Worm (Caenorhabditis elegans): ENCODE data around the gene arl-1.

The arl-1 gene

DNA sequence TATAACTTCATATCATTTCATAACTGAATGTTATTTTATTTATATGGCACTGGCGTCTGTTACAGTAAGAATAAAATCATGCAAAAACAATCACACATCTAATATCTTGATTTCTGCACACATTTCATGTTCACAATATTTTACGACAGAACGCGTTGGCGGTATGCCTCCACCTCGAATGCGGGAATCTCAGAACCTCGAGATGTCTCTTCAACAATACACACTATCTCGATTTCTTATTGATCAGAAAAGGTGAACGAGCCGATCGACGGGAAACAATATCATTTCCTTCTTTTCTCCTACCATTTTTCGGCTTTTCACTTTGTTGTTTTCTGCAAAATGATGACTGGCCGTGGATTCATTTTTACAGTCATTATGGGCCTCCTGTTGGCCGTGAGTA is 25.9 kb downstream of the arl-1 start, which contains the start of gene F28C6.10:
Gene F28C6.10, plus strand, starts transcription at position 301 of the 400 bp plus-strand sequence.
- TF ChIP-seq sem-4 (tag; optimal IDR thresholded peaks at IDR 0.05) (no peak), nhr-21 (tag; optimal IDR thresholded peaks at IDR 0.05) (no peak), nhr-25 (tag; optimal IDR thresholded peaks at IDR 0.05) (no peak), elt-3 (tag; optimal IDR thresholded peaks at IDR 0.05) (no peak), elt-1 (tag; optimal IDR thresholded peaks at IDR 0.05) (no peak), skn-1 (tag; optimal IDR thresholded peaks at IDR 0.05) (no peak), unc-55 (GFP tag; optimal IDR thresholded peaks at IDR 0.05) (no peak), nhr-10 (tag; optimal IDR thresholded peaks at IDR 0.05) (no peak), ztf-4 (tag; optimal IDR thresholded peaks at IDR 0.05) (no peak), nhr-129 (tag; optimal IDR thresholded peaks at IDR 0.05) (no peak), zag-1 (tag; optimal IDR thresholded peaks at IDR 0.05) (no peak), nhr-6 (tag; optimal IDR thresholded peaks at IDR 0.05) (no peak), blmp-1 (tag; optimal IDR thresholded peaks at IDR 0.05; ENCODE audit: insufficient read depth) (no peak), C34F6.9 (tag; optimal IDR thresholded peaks at IDR 0.05) (no peak), ama-1 (optimal IDR thresholded peaks at IDR 0.05) (no peak), lin-39 (tag; optimal IDR thresholded peaks at IDR 0.05) (no peak)

DNA sequence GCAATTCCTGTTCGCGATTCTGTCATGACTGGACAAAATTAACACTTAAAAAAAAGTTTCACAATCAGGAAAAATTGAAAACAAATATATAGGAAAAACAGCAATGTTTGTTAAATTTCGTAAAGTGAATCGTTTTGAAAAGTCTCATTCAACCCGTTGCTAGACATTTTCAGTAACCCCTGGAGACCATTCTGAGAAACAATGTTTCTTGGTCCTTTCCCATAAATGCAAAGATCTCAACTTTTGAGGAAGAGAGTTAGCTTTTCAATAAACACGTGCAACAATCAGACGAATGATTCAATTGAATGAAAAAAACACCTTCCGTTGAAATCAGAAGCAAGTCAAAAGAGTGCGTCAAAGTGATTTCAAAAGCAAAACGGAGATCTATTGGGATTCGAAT is 28.3 kb downstream of the arl-1 start, which contains the start of gene F28C6.9:
Gene F28C6.9, minus strand, starts transcription at position 101 of the 400 bp plus-strand sequence.
- TF ChIP-seq sem-4 (tag; optimal IDR thresholded peaks at IDR 0.05) (no peak), egl-27 (tag; optimal IDR thresholded peaks at IDR 0.05) (no peak), elt-3 (tag; optimal IDR thresholded peaks at IDR 0.05) (no peak), unc-62 (GFP tag; optimal IDR thresholded peaks at IDR 0.05) (no peak), snpc-4 (tag; optimal IDR thresholded peaks at IDR 0.05) (no peak), nhr-10 (tag; optimal IDR thresholded peaks at IDR 0.05) (no peak), nhr-77 (tag; optimal IDR thresholded peaks at IDR 0.05) (no peak), Y55F3AM.14 (GFP tag; optimal IDR thresholded peaks at IDR 0.05) (no peak), lin-11 (tag; optimal IDR thresholded peaks at IDR 0.05) (no peak), ztf-11 (tag; optimal IDR thresholded peaks at IDR 0.05) (no peak), zag-1 (tag; optimal IDR thresholded peaks at IDR 0.05) (no peak), nhr-6 (tag; optimal IDR thresholded peaks at IDR 0.05) (no peak), mbf-1 (tag; optimal IDR thresholded peaks at IDR 0.05) (no peak), peb-1 (tag; optimal IDR thresholded peaks at IDR 0.05) (no peak), crh-2 (tag; optimal IDR thresholded peaks at IDR 0.05) (no peak)

ce11 chrII:8610585-8610984 is 28.8 kb downstream of the arl-1 start:
- TF ChIP-seq nhr-25 (tag; optimal IDR thresholded peaks at IDR 0.05) (no peak), unc-55 (GFP tag; optimal IDR thresholded peaks at IDR 0.05) (no peak), crh-2 (tag; optimal IDR thresholded peaks at IDR 0.05) (no peak), ztf-4 (tag; optimal IDR thresholded peaks at IDR 0.05) (no peak), nhr-12 (tag; optimal IDR thresholded peaks at IDR 0.05) (no peak), nhr-6 (tag; optimal IDR thresholded peaks at IDR 0.05) (no peak), ZK546.5 (tag; optimal IDR thresholded peaks at IDR 0.05) (no peak), peb-1 (tag; optimal IDR thresholded peaks at IDR 0.05) (no peak), lin-39 (tag; optimal IDR thresholded peaks at IDR 0.05) (no peak), aly-2 (tag; optimal IDR thresholded peaks at IDR 0.05) (no peak), lin-13 (GFP tag; optimal IDR thresholded peaks at IDR 0.05) (no peak), Y55F3AM.14 (GFP tag; optimal IDR thresholded peaks at IDR 0.05) (no peak), mbf-1 (tag; optimal IDR thresholded peaks at IDR 0.05) (no peak), lin-11 (tag; optimal IDR thresholded peaks at IDR 0.05) (no peak), egl-27 (tag; optimal IDR thresholded peaks at IDR 0.05) (no peak), ztf-1 (GFP tag; conservative IDR thresholded peaks at IDR 0.05) (no peak), elt-1 (tag; optimal IDR thresholded peaks at IDR 0.05) (no peak), gmeb-1 (tag; optimal IDR thresholded peaks at IDR 0.05) (no peak), snpc-4 (tag; optimal IDR thresholded peaks at IDR 0.05) (no peak)

- no peak for TF ChIP-seq ztf-4 (tag; optimal IDR thresholded peaks at IDR 0.05)
- TF ChIP-seq crh-2 (tag; optimal IDR thresholded peaks at IDR 0.05): no peak
- TF ChIP-seq snpc-4 (tag; optimal IDR thresholded peaks at IDR 0.05): no peak
- TF ChIP-seq peb-1 (tag; optimal IDR thresholded peaks at IDR 0.05): no peak
- no peak for TF ChIP-seq nhr-11 (tag; optimal IDR thresholded peaks at IDR 0.05)
- TF ChIP-seq lin-39 (tag; optimal IDR thresholded peaks at IDR 0.05): no peak
- no peak for TF ChIP-seq dmd-4 (tag; optimal IDR thresholded peaks at IDR 0.05)
- TF ChIP-seq Y55F3AM.14 (GFP tag; optimal IDR thresholded peaks at IDR 0.05): no peak
- no peak for TF ChIP-seq unc-62 (GFP tag; optimal IDR thresholded peaks at IDR 0.05)
- TF ChIP-seq nhr-237 (tag; optimal IDR thresholded peaks at IDR 0.05): no peak
- no peak for TF ChIP-seq nhr-23 (tag; optimal IDR thresholded peaks at IDR 0.05)
- no peak for TF ChIP-seq ztf-11 (tag; optimal IDR thresholded peaks at IDR 0.05)
- TF ChIP-seq fos-1 (tag; optimal IDR thresholded peaks at IDR 0.05): no peak
- TF ChIP-seq zag-1 (tag; optimal IDR thresholded peaks at IDR 0.05): no peak
These were observed 29.5 kb downstream of the arl-1 start for ce11 chrII:8611330-8611729.

All from whole organism, L2 larva.